Worm (Caenorhabditis elegans) whole organism, late embryonic: ENCODE measurements around the gene tbc-17.

Experiments used
- K02D7.2 ChIP-seq: sonication (generic microtip); optimal IDR thresholded peaks from 2 replicates; lab custom pipeline; 2017; ENCODE audit warnings: mild to moderate bottlenecking, missing genetic modification characterization, missing compliant biosample characterization
- Y22D7AL.16 ChIP-seq: sonication (generic microtip); optimal IDR thresholded peaks from 2 replicates; lab custom pipeline; 2016; ENCODE audit warnings: missing genetic modification characterization, missing compliant biosample characterization
- ahr-1 ChIP-seq: sonication (generic microtip); optimal IDR thresholded peaks from 2 replicates; lab custom pipeline; 2016; ENCODE audit warnings: missing genetic modification characterization, missing compliant biosample characterization
- ceh-14 ChIP-seq: sonication (generic microtip); optimal IDR thresholded peaks from 2 replicates; lab custom pipeline; 2016; ENCODE audit warnings: missing genotype, missing genetic modification characterization, missing compliant biosample characterization
- ceh-19 ChIP-seq: fragments of 200-800 bp; sonication (Bioruptor generic); optimal IDR thresholded peaks from 2 replicates; lab custom pipeline; 2018; ENCODE audit warnings: mild to moderate bottlenecking, missing genetic modification characterization, missing compliant biosample characterization
- ceh-2 ChIP-seq: sonication (generic microtip); optimal IDR thresholded peaks from 2 replicates; lab custom pipeline; 2016; ENCODE audit warnings: missing genotype, missing genetic modification characterization, missing compliant biosample characterization
- ceh-24 ChIP-seq: sonication (generic microtip); optimal IDR thresholded peaks from 2 replicates; lab custom pipeline; 2016; ENCODE audit warnings: mild to moderate bottlenecking, missing genetic modification characterization, missing compliant biosample characterization
- ceh-30 ChIP-seq: fragments of 150-350 bp; optimal IDR thresholded peaks from 2 replicates; lab custom pipeline; 2014; ENCODE audit warnings: missing biosample characterization, missing genetic modification characterization
- ceh-31 ChIP-seq: sonication (generic microtip); optimal IDR thresholded peaks from 2 replicates; lab custom pipeline; 2016; ENCODE audit warnings: missing genetic modification characterization, missing compliant biosample characterization
- ceh-45 ChIP-seq: fragments of 200-800 bp; sonication (Bioruptor generic); IDR thresholded peaks from 2 replicates; pipeline ENCODE4 v1.3.6; 2022; ENCODE audit warnings: missing genetic modification reagents, missing genetic modification characterization, missing compliant biosample characterization
- ceh-48 ChIP-seq: sonication (generic microtip); optimal IDR thresholded peaks from 2 replicates; lab custom pipeline; 2016; ENCODE audit warnings: missing genetic modification characterization, inconsistent platforms, missing compliant biosample characterization
- ceh-6 ChIP-seq: fragments of 200-800 bp; sonication (Bioruptor generic); optimal IDR thresholded peaks from 2 replicates; lab custom pipeline; 2018; ENCODE audit warnings: mild to moderate bottlenecking, missing genetic modification characterization, missing compliant biosample characterization
- che-1 ChIP-seq: sonication (generic microtip); optimal IDR thresholded peaks from 2 replicates; lab custom pipeline; 2016; ENCODE audit warnings: mild to moderate bottlenecking, missing genetic modification characterization, missing compliant biosample characterization
- dmd-4 ChIP-seq: sonication (generic microtip); optimal IDR thresholded peaks from 2 replicates; lab custom pipeline; 2016; ENCODE audit warnings: borderline replicate concordance, missing genetic modification characterization, missing compliant biosample characterization
- dve-1 ChIP-seq: sonication (generic microtip); optimal IDR thresholded peaks from 2 replicates; lab custom pipeline; 2017; ENCODE audit warnings: antibody characterized with exemption, mild to moderate bottlenecking, missing genetic modification characterization, missing compliant biosample characterization
- elt-2 ChIP-seq: sonication (generic microtip); optimal IDR thresholded peaks from 2 replicates; lab custom pipeline; 2016; ENCODE audit warnings: missing genetic modification reagents, missing genetic modification characterization, missing compliant biosample characterization
- ets-4 ChIP-seq: sonication (generic microtip); optimal IDR thresholded peaks from 2 replicates; lab custom pipeline; 2016; ENCODE audit warnings: missing genetic modification characterization, missing compliant biosample characterization
- eyg-1 ChIP-seq: sonication (generic microtip); optimal IDR thresholded peaks from 2 replicates; lab custom pipeline; 2016; ENCODE audit warnings: missing genotype, missing genetic modification characterization, missing compliant biosample characterization
- fkh-6 ChIP-seq: sonication (generic microtip); optimal IDR thresholded peaks from 2 replicates; lab custom pipeline; 2016; ENCODE audit warnings: missing genetic modification characterization, missing compliant biosample characterization
- hlh-15 ChIP-seq: sonication (generic microtip); optimal IDR thresholded peaks from 2 replicates; lab custom pipeline; 2016; ENCODE audit warnings: missing genetic modification characterization, missing compliant biosample characterization
- lim-6 ChIP-seq: sonication (generic microtip); optimal IDR thresholded peaks from 2 replicates; lab custom pipeline; 2016; ENCODE audit warnings: missing genetic modification characterization, missing compliant biosample characterization
- madf-2 ChIP-seq: sonication (generic microtip); optimal IDR thresholded peaks from 2 replicates; lab custom pipeline; 2017; ENCODE audit warnings: missing genetic modification characterization, missing compliant biosample characterization
- nhr-11 ChIP-seq: fragments of 150-350 bp; optimal IDR thresholded peaks from 2 replicates; lab custom pipeline; 2014; ENCODE audit warnings: missing biosample characterization, missing genetic modification characterization
- nhr-232 ChIP-seq: sonication (generic microtip); optimal IDR thresholded peaks from 2 replicates; lab custom pipeline; 2016; ENCODE audit warnings: missing genetic modification characterization, missing compliant biosample characterization
- odd-2 ChIP-seq: sonication (generic microtip); optimal IDR thresholded peaks from 2 replicates; lab custom pipeline; 2017; ENCODE audit warnings: antibody characterized with exemption, mild to moderate bottlenecking, missing genetic modification characterization, missing compliant biosample characterization
- pag-3 ChIP-seq: sonication (generic microtip); optimal IDR thresholded peaks from 2 replicates; lab custom pipeline; 2016; ENCODE audit warnings: missing compliant biosample characterization, missing genetic modification characterization, borderline replicate concordance
- pha-2 ChIP-seq: sonication (generic microtip); optimal IDR thresholded peaks from 2 replicates; lab custom pipeline; 2017; ENCODE audit warnings: mild to moderate bottlenecking, missing genetic modification characterization, missing compliant biosample characterization
- pha-4 ChIP-seq: fragments of 150-350 bp; optimal IDR thresholded peaks from 2 replicates; lab custom pipeline; 2018; ENCODE audit warnings: missing biosample characterization, missing genetic modification reagents, missing genetic modification characterization
- pqm-1 ChIP-seq: sonication (generic microtip); optimal IDR thresholded peaks from 2 replicates; lab custom pipeline; 2016; ENCODE audit warnings: missing genetic modification characterization, missing compliant biosample characterization
- pros-1 ChIP-seq: fragments of 150-350 bp; optimal IDR thresholded peaks from 2 replicates; lab custom pipeline; 2014; ENCODE audit warnings: missing biosample characterization, missing genetic modification reagents, missing genetic modification characterization
- rnt-1 ChIP-seq: sonication (generic microtip); optimal IDR thresholded peaks from 2 replicates; lab custom pipeline; 2016; ENCODE audit warnings: missing genetic modification characterization, missing compliant biosample characterization
- tbx-7 ChIP-seq: sonication (generic microtip); optimal IDR thresholded peaks from 2 replicates; lab custom pipeline; 2016; ENCODE audit warnings: missing genotype, missing genetic modification characterization, missing compliant biosample characterization
- unc-3 ChIP-seq, 2 experiments: fragments of 200-800 bp in 1 of 2; sonication (Bioruptor generic) in 1 of 2; sonication (generic microtip) in 1 of 2; conservative IDR thresholded peaks in 1 of 2; optimal IDR thresholded peaks in 1 of 2; 2 replicates each; pipeline versions ENCODE4 v1.3.6 to Lab custom; 2016 to 2022; ENCODE audit warnings: missing compliant biosample characterization in 2 of 2, missing genetic modification characterization in 2 of 2, missing genetic modification reagents in 1 of 2
- unc-42 ChIP-seq: sonication (generic microtip); optimal IDR thresholded peaks from 2 replicates; lab custom pipeline; 2016; ENCODE audit warnings: missing genotype, missing genetic modification characterization, missing compliant biosample characterization
- unc-86 ChIP-seq: sonication (generic microtip); optimal IDR thresholded peaks from 2 replicates; lab custom pipeline; 2016; ENCODE audit warnings: missing genetic modification characterization, missing compliant biosample characterization
- ztf-16 ChIP-seq: sonication (generic microtip); optimal IDR thresholded peaks from 2 replicates; lab custom pipeline; 2017; ENCODE audit warnings: missing genetic modification characterization, missing compliant biosample characterization

The tbc-17 gene

DNA sequence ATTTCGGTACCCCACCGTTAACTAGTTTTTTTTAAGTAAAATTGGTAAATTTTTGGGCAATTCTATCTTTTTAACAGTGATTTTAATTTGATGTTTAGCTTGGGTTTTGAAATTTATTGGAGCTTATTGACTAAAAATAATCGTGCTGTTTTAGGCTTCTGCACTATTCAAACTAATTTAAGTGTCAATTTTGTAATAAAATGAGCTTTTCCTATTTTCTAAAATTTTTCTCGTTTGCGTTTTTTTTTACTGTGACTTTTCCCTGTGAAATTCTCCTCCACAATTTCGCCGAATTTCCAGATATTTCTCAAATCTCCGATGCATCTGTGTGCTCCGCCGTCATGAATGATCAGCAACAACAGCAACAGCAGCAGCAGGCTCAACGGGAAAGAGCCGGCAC, at the start of gene tbc-17:
Gene tbc-17, plus strand, starts transcription at position 301 of the 400 bp plus-strand sequence.
- TF ChIP-seq ceh-6 (GFP tag; lab: Kevin White, UChicago) (no peak), ceh-24 (tag; lab: Kevin White, UChicago) (no peak), Y22D7AL.16 (tag; lab: Kevin White, UChicago) (no peak)

DNA sequence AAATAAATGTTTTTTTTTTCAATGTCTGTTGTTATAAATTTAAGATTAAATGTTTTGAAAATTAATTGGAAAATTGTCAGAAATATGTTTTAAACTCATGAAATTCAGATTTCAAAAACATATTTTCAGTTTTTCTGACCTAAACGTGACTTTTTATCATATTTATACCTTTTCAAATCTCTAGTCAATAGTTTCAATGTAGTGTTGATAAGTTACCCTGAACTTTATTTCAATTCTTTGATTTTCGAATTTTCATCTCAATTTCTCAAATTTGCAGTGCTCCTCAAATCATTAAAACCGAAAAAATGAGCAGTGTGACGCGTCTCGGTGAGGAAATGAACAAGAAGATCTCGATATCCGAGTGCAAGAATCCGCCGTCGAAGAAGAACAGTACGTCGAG, 39.8 kb upstream of the tbc-17 start, which contains the start of gene rgs-4:
Gene rgs-4, plus strand, starts transcription at position 301 of the 400 bp plus-strand sequence.
- TF ChIP-seq ceh-48 (tag; lab: Kevin White, UChicago) (no peak), dmd-4 (tag; lab: Kevin White, UChicago) (no peak), ets-4 (no peak), rnt-1 (tag; lab: Kevin White, UChicago) (no peak), nhr-232 (tag; lab: Kevin White, UChicago) (no peak), tbx-7 (tag; lab: Kevin White, UChicago) (no peak), elt-2 (tag; lab: Kevin White, UChicago) (no peak), ceh-45 (GFP tag; lab: Robert Waterston, UW) (no peak), madf-2 (tag; lab: Kevin White, UChicago) (no peak), eyg-1 (tag; lab: Kevin White, UChicago) (no peak), ceh-2 (no peak), ahr-1 (tag; lab: Kevin White, UChicago) (no peak), unc-42 (tag; lab: Kevin White, UChicago) (no peak), pha-2 (tag; lab: Kevin White, UChicago) (no peak)

ce11 chrII:12655816-12656215, 38.4 kb upstream of the tbc-17 start:
- TF ChIP-seq unc-3 (GFP tag; conservative IDR thresholded peaks at IDR 0.05; lab: Robert Waterston, UW), result no peak
- no peak for TF ChIP-seq unc-3 (tag; optimal IDR thresholded peaks at IDR 0.05; lab: Kevin White, UChicago)
- TF ChIP-seq ceh-6 (GFP tag; lab: Kevin White, UChicago), result no peak
- TF ChIP-seq pqm-1 (tag; lab: Kevin White, UChicago), result no peak
- no peak for TF ChIP-seq fkh-6 (tag; lab: Kevin White, UChicago)
- no peak for TF ChIP-seq ceh-14 (tag; lab: Kevin White, UChicago)
- TF ChIP-seq ceh-31 (tag; lab: Kevin White, UChicago), result no peak
- no peak for TF ChIP-seq odd-2 (tag; lab: Kevin White, UChicago)
- no peak for TF ChIP-seq ceh-24 (tag; lab: Kevin White, UChicago)
- no peak for TF ChIP-seq nhr-11 (tag; lab: Kevin White, UChicago)
- no peak for TF ChIP-seq ceh-19 (GFP tag; lab: Kevin White, UChicago)
- no peak for TF ChIP-seq Y22D7AL.16 (tag; lab: Kevin White, UChicago)
- no peak for TF ChIP-seq ceh-30 (tag; lab: Kevin White, UChicago)
- TF ChIP-seq pha-4 (tag; lab: Kevin White, UChicago), result no peak
- TF ChIP-seq ztf-16 (tag; lab: Kevin White, UChicago), result no peak
- TF ChIP-seq che-1 (tag; lab: Kevin White, UChicago), result no peak
- TF ChIP-seq pag-3 (tag; lab: Kevin White, UChicago), result no peak
- TF ChIP-seq dve-1 (tag; lab: Kevin White, UChicago), result no peak
- TF ChIP-seq K02D7.2 (tag; lab: Kevin White, UChicago), result no peak
- TF ChIP-seq hlh-15 (tag; lab: Kevin White, UChicago), result no peak

ce11 chrII:12657620-12658019, 36.6 kb upstream of the tbc-17 start:
- TF ChIP-seq fkh-6 (tag; lab: Kevin White, UChicago) (no peak), ceh-14 (tag; lab: Kevin White, UChicago) (peak; percentile 63)

DNA sequence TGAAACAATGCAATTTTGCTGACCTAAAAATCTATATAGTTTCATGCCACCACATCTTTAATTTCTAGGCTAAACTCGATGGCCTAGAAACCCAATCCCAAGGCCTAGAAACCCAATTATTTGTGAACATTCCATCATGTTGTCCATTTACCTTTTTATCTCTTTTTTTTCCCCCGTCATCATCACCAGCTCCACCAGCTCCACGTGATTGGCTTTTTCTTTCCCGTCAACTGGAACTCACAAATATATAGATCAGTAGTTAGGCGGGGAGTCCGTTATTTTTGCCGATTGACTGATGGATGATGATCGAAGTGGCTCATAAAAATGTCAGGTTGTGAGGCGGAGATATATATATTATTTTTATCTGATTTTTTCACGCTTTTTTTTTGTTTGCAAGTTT, 35.8 kb upstream of the tbc-17 start:
- no peak for TF ChIP-seq lim-6 (tag; lab: Kevin White, UChicago)
- no peak for TF ChIP-seq tbx-7 (tag; lab: Kevin White, UChicago)
- TF ChIP-seq ceh-14 (tag; lab: Kevin White, UChicago), result no peak
- TF ChIP-seq unc-86, result no peak
- TF ChIP-seq ets-4, result no peak
- no peak for TF ChIP-seq ceh-48 (tag; lab: Kevin White, UChicago)
- TF ChIP-seq Y22D7AL.16 (tag; lab: Kevin White, UChicago), result no peak
- TF ChIP-seq pqm-1 (tag; lab: Kevin White, UChicago), result no peak
- TF ChIP-seq dve-1 (tag; lab: Kevin White, UChicago), result no peak
- no peak for TF ChIP-seq unc-42 (tag; lab: Kevin White, UChicago)
- TF ChIP-seq pros-1 (tag; lab: Kevin White, UChicago), result no peak
